Fruit fly (Drosophila melanogaster): ENCODE measurements around the gene CG32277.

The CG32277 gene

dm6 chr3L:3218859-3219258, 13.6 kb upstream of the CG32277 start, which contains the start of the genes hob and nSMase (continued):
- TF ChIP-seq CG14050 (GFP tag; IDR thresholded peaks at IDR 0.05): no peak
- TF ChIP-seq CG7786 (GFP tag; optimal IDR thresholded peaks at IDR 0.05): no peak
- TF ChIP-seq Dll (GFP tag; IDR thresholded peaks at IDR 0.05; ENCODE audit: partially characterized antibody): no peak
- TF ChIP-seq br (optimal IDR thresholded peaks at IDR 0.05): no peak
- no peak for TF ChIP-seq Ssrp (tag; optimal IDR thresholded peaks at IDR 0.05)
- TF ChIP-seq unc-4 (GFP tag; IDR thresholded peaks at IDR 0.05; ENCODE audit: partially characterized antibody): no peak
- no peak for TF ChIP-seq Dfd (GFP tag; optimal IDR thresholded peaks at IDR 0.05)
- TF ChIP-seq wek (GFP tag; optimal IDR thresholded peaks at IDR 0.05): no peak
- no peak for TF ChIP-seq CG7357 (GFP tag; IDR thresholded peaks at IDR 0.05)
- TF ChIP-seq nom (GFP tag; optimal IDR thresholded peaks at IDR 0.05): no peak
- TF ChIP-seq zen (tag; optimal IDR thresholded peaks at IDR 0.05): no peak
- peak; percentile 12 for TF ChIP-seq HmgZ (tag; optimal IDR thresholded peaks at IDR 0.05)
- peak; percentile 70 for TF ChIP-seq trem (tag; optimal IDR thresholded peaks at IDR 0.05)
- TF ChIP-seq GATAe (GFP tag; conservative IDR thresholded peaks at IDR 0.05): no peak; the same call in 1 of the 2 replicates
- peak; percentile 69 for TF ChIP-seq Dp (GFP tag; optimal IDR thresholded peaks at IDR 0.05)
- TF ChIP-seq CG1647 (GFP tag; optimal IDR thresholded peaks at IDR 0.05): no peak
- no peak for TF ChIP-seq vnd (GFP tag; IDR thresholded peaks at IDR 0.05; ENCODE audit: partially characterized antibody)
- peak; percentile 73 for TF ChIP-seq Myb (GFP tag; optimal IDR thresholded peaks at IDR 0.05)
- TF ChIP-seq Awh (GFP tag; IDR thresholded peaks at IDR 0.05): no peak
- TF ChIP-seq ro (GFP tag; IDR thresholded peaks at IDR 0.05): no peak
- no peak for TF ChIP-seq bbx (GFP tag; IDR thresholded peaks at IDR 0.05; ENCODE audit: partially characterized antibody)
- TF ChIP-seq Nf-YA (GFP tag; IDR thresholded peaks at IDR 0.05): no peak
- TF ChIP-seq CG13287 (GFP tag; IDR thresholded peaks at IDR 0.05; ENCODE audit: partially characterized antibody): peak; percentile 29; the same call in 1 of the 2 replicates
- TF ChIP-seq slp2 (GFP tag; optimal IDR thresholded peaks at IDR 0.05): no peak
- no peak for TF ChIP-seq CG9437 (GFP tag; optimal IDR thresholded peaks at IDR 0.05)
- no peak for TF ChIP-seq CG18599 (GFP tag; optimal IDR thresholded peaks at IDR 0.05)
- TF ChIP-seq CG3847 (GFP tag; IDR thresholded peaks at IDR 0.05): peak; percentile 31; the same call in 1 of the 2 replicates
- TF ChIP-seq caup (GFP tag; optimal IDR thresholded peaks at IDR 0.05; ENCODE audit: severe bottlenecking): peak; percentile 3
- peak; percentile 72 for TF ChIP-seq CG15514 (GFP tag; optimal IDR thresholded peaks at IDR 0.05)
- peak; percentile 83 for TF ChIP-seq CG9797 (GFP tag; optimal IDR thresholded peaks at IDR 0.05)
- no peak for TF ChIP-seq CG12155 (GFP tag; optimal IDR thresholded peaks at IDR 0.05)
- no peak for TF ChIP-seq Opbp (GFP tag; IDR thresholded peaks at IDR 0.05; ENCODE audit: partially characterized antibody)
- peak; percentile 23 for TF ChIP-seq Blimp-1 (GFP tag; optimal IDR thresholded peaks at IDR 0.05)
- TF ChIP-seq Meics (GFP tag; optimal IDR thresholded peaks at IDR 0.05): no peak
- peak; percentile 86 for TF ChIP-seq CG7928 (GFP tag; optimal IDR thresholded peaks at IDR 0.05)
- TF ChIP-seq zfh2 (GFP tag; optimal IDR thresholded peaks at IDR 0.05): no peak
- TF ChIP-seq emc (GFP tag; optimal IDR thresholded peaks at IDR 0.05): no peak
- TF ChIP-seq Lhr (GFP tag; optimal IDR thresholded peaks at IDR 0.05): peak; percentile 52
- TF ChIP-seq CG34422 (GFP tag; IDR thresholded peaks at IDR 0.05): peak; percentile 7; the same call in 1 of the 3 replicates
- TF ChIP-seq slbo (GFP tag; IDR thresholded peaks at IDR 0.05): no peak
- TF ChIP-seq Ravus (GFP tag; IDR thresholded peaks at IDR 0.05): no peak
- no peak for TF ChIP-seq B-H2 (GFP tag; optimal IDR thresholded peaks at IDR 0.05)
- no peak for TF ChIP-seq dysf (GFP tag; IDR thresholded peaks at IDR 0.05)
- no peak for TF ChIP-seq sob (GFP tag; IDR thresholded peaks at IDR 0.05)
- no peak for TF ChIP-seq CG2129 (GFP tag; IDR thresholded peaks at IDR 0.05; ENCODE audit: partially characterized antibody)
- TF ChIP-seq BtbVII (GFP tag; optimal IDR thresholded peaks at IDR 0.05): no peak
- no peak for TF ChIP-seq fd64A (GFP tag; optimal IDR thresholded peaks at IDR 0.05)
- TF ChIP-seq Abd-B (GFP tag; optimal IDR thresholded peaks at IDR 0.05): no peak
- no peak for TF ChIP-seq CG11398 (GFP tag; optimal IDR thresholded peaks at IDR 0.05)
- no peak for TF ChIP-seq gcm (GFP tag; optimal IDR thresholded peaks at IDR 0.05)
- no peak for TF ChIP-seq lbe (GFP tag; optimal IDR thresholded peaks at IDR 0.05)

Measured in whole organism, embryonic.